Worm (Caenorhabditis elegans): Measurements from ENCODE around the gene col-143.

Gene col-143

ce11 chrV:6878559-6878958, 43.1 kb downstream of the col-143 start:
- TF ChIP-seq blmp-1 (tag; optimal IDR thresholded peaks at IDR 0.05) (no peak), nhr-20 (tag; optimal IDR thresholded peaks at IDR 0.05) (no peak), unc-86 (tag; optimal IDR thresholded peaks at IDR 0.05) (no peak), sptf-1 (tag; optimal IDR thresholded peaks at IDR 0.05) (no peak), unc-62 (GFP tag; optimal IDR thresholded peaks at IDR 0.05) (no peak), aly-2 (tag; optimal IDR thresholded peaks at IDR 0.05) (no peak), mef-2 (tag; optimal IDR thresholded peaks at IDR 0.05) (no peak), pag-3 (tag; optimal IDR thresholded peaks at IDR 0.05; ENCODE audit: borderline replicate concordance, insufficient read depth) (no peak), zip-4 (GFP tag; optimal IDR thresholded peaks at IDR 0.05) (no peak), nhr-19 (GFP tag; conservative IDR thresholded peaks at IDR 0.05) (no peak), hlh-4 (tag; optimal IDR thresholded peaks at IDR 0.05) (no peak), grh-1 (GFP tag; IDR thresholded peaks at IDR 0.05) (no peak), nhr-76 (tag; optimal IDR thresholded peaks at IDR 0.05) (no peak), egl-13 (tag; optimal IDR thresholded peaks at IDR 0.05) (no peak), elt-3 (tag; optimal IDR thresholded peaks at IDR 0.05) (no peak), nhr-85 (tag) (no peak), nhr-77 (tag; optimal IDR thresholded peaks at IDR 0.05) (no peak), tlp-1 (tag; optimal IDR thresholded peaks at IDR 0.05) (no peak), hlh-17 (GFP tag; optimal IDR thresholded peaks at IDR 0.05; ENCODE audit: borderline replicate concordance) (no peak)

DNA sequence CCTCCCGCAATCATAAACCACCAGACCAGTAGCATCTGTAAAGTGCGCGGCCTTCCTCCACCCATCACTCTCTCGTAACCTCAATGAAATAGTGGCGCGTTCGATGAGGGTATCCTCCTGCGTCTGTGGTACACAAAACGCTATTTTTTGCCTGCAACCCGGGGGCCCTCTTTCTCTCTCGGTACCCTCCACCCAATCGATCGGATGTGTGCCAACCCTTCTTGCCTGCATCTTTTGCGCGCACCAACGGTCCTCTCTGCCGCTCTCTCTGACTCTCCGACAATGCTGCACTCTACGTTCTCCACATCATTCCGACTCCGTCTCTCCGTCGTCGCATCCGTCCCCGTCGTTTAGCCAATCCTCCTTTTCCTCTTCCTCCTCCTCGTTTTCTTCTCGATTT, 44.1 kb downstream of the col-143 start:
- peak; percentile 67 for TF ChIP-seq dsc-1 (tag; optimal IDR thresholded peaks at IDR 0.05)
- peak; percentile 78 for TF ChIP-seq fkh-8 (tag; optimal IDR thresholded peaks at IDR 0.05)
- no peak for TF ChIP-seq nhr-11 (tag; optimal IDR thresholded peaks at IDR 0.05)
- peak; percentile 78 for TF ChIP-seq unc-86 (tag; optimal IDR thresholded peaks at IDR 0.05)
- TF ChIP-seq pax-3 (tag; optimal IDR thresholded peaks at IDR 0.05): no peak
- peak; percentile 45 for TF ChIP-seq fos-1 (tag; optimal IDR thresholded peaks at IDR 0.05)
- TF ChIP-seq vab-15 (tag; optimal IDR thresholded peaks at IDR 0.05): no peak
- TF ChIP-seq dpl-1 (GFP tag; optimal IDR thresholded peaks at IDR 0.05): peak in 2 of 3 experiments; percentile 7 to 49
- TF ChIP-seq nhr-237 (tag; optimal IDR thresholded peaks at IDR 0.05): peak; percentile 34
- TF ChIP-seq fkh-10 (GFP tag; optimal IDR thresholded peaks at IDR 0.05): peak; percentile 60
- TF ChIP-seq lsy-2 (tag; optimal IDR thresholded peaks at IDR 0.05): peak; percentile 65 to 75
- no peak for TF ChIP-seq nhr-84 (tag; optimal IDR thresholded peaks at IDR 0.05)
- TF ChIP-seq hlh-4 (tag; optimal IDR thresholded peaks at IDR 0.05): no peak
- peak; percentile 95 for TF ChIP-seq lin-14 (GFP tag; optimal IDR thresholded peaks at IDR 0.05)
- TF ChIP-seq mab-9 (GFP tag; IDR thresholded peaks at IDR 0.05): peak; percentile 73; the same call in 1 of the 2 replicates
- TF ChIP-seq lir-3 (tag; optimal IDR thresholded peaks at IDR 0.05; ENCODE audit: poor library complexity): peak; percentile 27
- peak; percentile 60 for TF ChIP-seq nhr-19 (GFP tag; conservative IDR thresholded peaks at IDR 0.05)
- peak; percentile 65 for TF ChIP-seq rnt-1 (tag; optimal IDR thresholded peaks at IDR 0.05)
- TF ChIP-seq alr-1 (tag; optimal IDR thresholded peaks at IDR 0.05; ENCODE audit: borderline replicate concordance): no peak
- no peak for TF ChIP-seq tlp-1 (tag; optimal IDR thresholded peaks at IDR 0.05)
- no peak for TF ChIP-seq unc-98 (GFP tag; IDR thresholded peaks at IDR 0.05)
- TF ChIP-seq jun-1 (tag; optimal IDR thresholded peaks at IDR 0.05): peak; percentile 51
- TF ChIP-seq C16A3.4 (tag; optimal IDR thresholded peaks at IDR 0.05): peak; percentile 73
- no peak for TF ChIP-seq nhr-76 (tag; optimal IDR thresholded peaks at IDR 0.05)
- TF ChIP-seq lin-35 (GFP tag; optimal IDR thresholded peaks at IDR 0.05): peak; percentile 45 to 51
- peak; percentile 84 for TF ChIP-seq nhr-71 (tag; optimal IDR thresholded peaks at IDR 0.05)
- peak; percentile 83 for TF ChIP-seq tbx-2 (tag; optimal IDR thresholded peaks at IDR 0.05)
- TF ChIP-seq mef-2 (tag; optimal IDR thresholded peaks at IDR 0.05): peak; percentile 50
- peak in 1 of 2 experiments; percentile 69 for TF ChIP-seq ztf-11 (tag; optimal IDR thresholded peaks at IDR 0.05)
- peak in 1 of 2 experiments; percentile 37 for TF ChIP-seq mdl-1 (tag; optimal IDR thresholded peaks at IDR 0.05)
- TF ChIP-seq Y116A8C.19 (tag; optimal IDR thresholded peaks at IDR 0.05; ENCODE audit: borderline replicate concordance): no peak
- peak; percentile 87 for TF ChIP-seq snu-23 (GFP tag; optimal IDR thresholded peaks at IDR 0.05)
- peak; percentile 45 for TF ChIP-seq isw-1 (GFP tag; IDR thresholded peaks at IDR 0.05)
- TF ChIP-seq xbp-1 (tag; optimal IDR thresholded peaks at IDR 0.05): peak; percentile 61
- TF ChIP-seq egl-27 (tag; optimal IDR thresholded peaks at IDR 0.05): peak in 1 of 2 experiments; percentile 66
- no peak for TF ChIP-seq ces-1 (GFP tag; optimal IDR thresholded peaks at IDR 0.05)
- peak; percentile 42 for TF ChIP-seq pag-3 (tag; optimal IDR thresholded peaks at IDR 0.05; ENCODE audit: borderline replicate concordance, insufficient read depth)
- peak; percentile 20 for TF ChIP-seq skn-1 (tag; optimal IDR thresholded peaks at IDR 0.05)
